Fruit fly (Drosophila melanogaster) whole organism, wandering third instar larva: ENCODE measurements around the gene pico.

Experiments used
- fru ChIP-seq: fragments of 200-800 bp; sonication (Bioruptor generic); optimal IDR thresholded peaks from 3 replicates; lab custom pipeline; 2016; ENCODE audit warnings: missing biosample characterization, mild to moderate bottlenecking, missing genetic modification characterization
- psq ChIP-seq: fragments of 200-800 bp; sonication (Bioruptor generic); optimal IDR thresholded peaks from 3 replicates; lab custom pipeline; 2017; ENCODE audit warnings: missing biosample characterization, mild to moderate bottlenecking, missing genetic modification characterization, moderate library complexity
- usp ChIP-seq: fragments of >200 bp; optimal IDR thresholded peaks from 2 replicates; lab custom pipeline; 2017; ENCODE audit warnings: missing biosample characterization, missing genetic modification characterization

DNA sequence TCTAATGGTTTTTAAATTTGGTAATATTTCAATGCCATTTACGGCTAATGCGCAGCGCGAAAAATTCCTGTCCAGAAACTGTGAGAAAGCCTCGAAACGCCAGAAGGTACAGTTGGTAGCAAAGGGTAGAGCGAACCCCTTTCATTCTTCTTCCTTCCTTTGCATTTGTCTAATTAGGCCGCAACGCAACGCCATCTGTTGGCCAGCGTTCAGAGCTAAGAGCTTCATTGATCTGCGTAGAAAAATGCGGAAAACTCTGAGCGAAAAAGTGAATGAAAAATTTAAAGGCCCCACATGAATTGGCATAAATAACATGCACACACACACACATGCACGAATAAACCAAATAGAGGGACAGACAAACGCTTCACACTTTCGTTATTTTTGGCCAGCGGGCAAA, 40.8 kb downstream of the pico start:
- no peak for TF ChIP-seq psq
- TF ChIP-seq usp (GFP tag; lab: Kevin White, UChicago), result no peak
- TF ChIP-seq fru (GFP tag; lab: Kevin White, UChicago), result no peak
